Fruit fly (Drosophila melanogaster): ENCODE data around the gene Vha68-3.

DNA sequence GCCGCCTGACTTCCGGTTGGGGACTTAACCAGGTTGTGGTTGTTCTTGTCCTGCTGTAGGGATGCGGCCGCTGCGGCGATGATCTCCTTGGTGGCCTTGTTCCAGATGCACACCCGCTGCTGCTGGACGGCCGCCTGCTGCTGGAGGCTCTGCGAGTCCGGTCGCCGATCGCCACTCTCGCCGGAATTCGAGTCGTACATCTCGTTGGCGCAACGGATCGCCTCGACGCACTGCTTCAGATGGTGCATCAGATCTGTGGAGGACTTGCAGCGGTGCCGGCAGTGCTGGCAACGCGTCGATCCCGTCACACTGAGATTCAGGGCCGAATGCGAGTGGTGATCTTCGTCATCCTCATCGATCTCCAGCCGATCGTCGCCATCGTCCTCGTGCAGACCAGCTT is 50.3 kb downstream of the Vha68-3 start:
- TF ChIP-seq Mnt (GFP tag; optimal IDR thresholded peaks at IDR 0.05) (no peak), CG5204 (GFP tag; optimal IDR thresholded peaks at IDR 0.05) (no peak), kay (GFP tag; ENCODE audit: borderline replicate concordance) (no peak), CG1620 (GFP tag; optimal IDR thresholded peaks at IDR 0.05) (no peak), CG7101 (tag; optimal IDR thresholded peaks at IDR 0.05) (no peak), CG12768 (GFP tag; optimal IDR thresholded peaks at IDR 0.05) (no peak), bab1 (GFP tag; optimal IDR thresholded peaks at IDR 0.05) (no peak), pad (GFP tag; optimal IDR thresholded peaks at IDR 0.05) (no peak), toe (GFP tag; optimal IDR thresholded peaks at IDR 0.05) (no peak)

Measured in whole organism, adult.